Worm (Caenorhabditis elegans) whole organism, late embryonic: Measurements from ENCODE around the gene ddx-17.

Source experiments
- ama-1 ChIP-seq: fragments of 150-350 bp; optimal IDR thresholded peaks from 2 replicates; lab custom pipeline; 2014
- ceh-22 ChIP-seq: sonication (generic microtip); optimal IDR thresholded peaks from 2 replicates; lab custom pipeline; 2017; ENCODE audit warnings: missing biosample characterization, missing genetic modification characterization
- ceh-30 ChIP-seq: fragments of 150-350 bp; optimal IDR thresholded peaks from 2 replicates; lab custom pipeline; 2014; ENCODE audit warnings: missing biosample characterization, missing genetic modification characterization
- che-1 ChIP-seq: sonication (generic microtip); optimal IDR thresholded peaks from 2 replicates; lab custom pipeline; 2016; ENCODE audit warnings: mild to moderate bottlenecking, missing genetic modification characterization, missing compliant biosample characterization
- dmd-4 ChIP-seq: sonication (generic microtip); optimal IDR thresholded peaks from 2 replicates; lab custom pipeline; 2016; ENCODE audit warnings: borderline replicate concordance, missing genetic modification characterization, missing compliant biosample characterization
- eyg-1 ChIP-seq: sonication (generic microtip); optimal IDR thresholded peaks from 2 replicates; lab custom pipeline; 2016; ENCODE audit warnings: missing genotype, missing genetic modification characterization, missing compliant biosample characterization
- fkh-10 ChIP-seq: fragments of 150-350 bp; optimal IDR thresholded peaks from 2 replicates; lab custom pipeline; 2014; ENCODE audit warnings: missing biosample characterization, missing genetic modification reagents, missing genetic modification characterization
- hlh-30 ChIP-seq: sonication (generic microtip); optimal IDR thresholded peaks from 2 replicates; lab custom pipeline; 2017; ENCODE audit warnings: antibody characterized with exemption, missing genetic modification characterization, missing compliant biosample characterization; ENCODE audit not compliant: insufficient read depth
- sox-4 ChIP-seq: sonication (generic microtip); optimal IDR thresholded peaks from 2 replicates; lab custom pipeline; 2017; ENCODE audit warnings: mild to moderate bottlenecking, missing genetic modification characterization, inconsistent platforms, missing compliant biosample characterization
- unc-42 ChIP-seq: sonication (generic microtip); optimal IDR thresholded peaks from 2 replicates; lab custom pipeline; 2016; ENCODE audit warnings: missing genotype, missing genetic modification characterization, missing compliant biosample characterization
- unc-86 ChIP-seq: sonication (generic microtip); optimal IDR thresholded peaks from 2 replicates; lab custom pipeline; 2016; ENCODE audit warnings: missing genetic modification characterization, missing compliant biosample characterization

- no peak for TF ChIP-seq dmd-4 (tag; lab: Kevin White, UChicago)
- TF ChIP-seq ceh-30 (tag; lab: Kevin White, UChicago) = no peak
- no peak for TF ChIP-seq fkh-10
- no peak for TF ChIP-seq unc-42 (tag; lab: Kevin White, UChicago)
- no peak for TF ChIP-seq hlh-30 (tag; lab: Kevin White, UChicago)
- TF ChIP-seq ama-1 (lab: Kevin White, UChicago) = no peak
- TF ChIP-seq che-1 (tag; lab: Kevin White, UChicago) = no peak
- TF ChIP-seq eyg-1 = no peak
- no peak for TF ChIP-seq sox-4 (tag; lab: Kevin White, UChicago)
- no peak for TF ChIP-seq unc-86 (tag; lab: Kevin White, UChicago)
- no peak for TF ChIP-seq ceh-22 (tag; lab: Kevin White, UChicago)
Measured at ce11 chrV:13980807-13981206, 31.0 kb downstream of the ddx-17 start, which contains the start of gene eol-1.
